Fruit fly (Drosophila melanogaster): Measurements from ENCODE around the gene CG18787.
A peak's percentile ranks its signal among the peaks of the same experiment; 100 is the strongest.

The CG18787 gene

dm6 chr2L:12027435-12027834 is 28.3 kb upstream of the CG18787 start, which contains the start of gene dmGlut:
dmGlut (plus strand) TSS chr2L:12027438.
- TF ChIP-seq esg (GFP tag; conservative IDR thresholded peaks at IDR 0.05) (no peak), Jarid2 (GFP tag; optimal IDR thresholded peaks at IDR 0.05) (peak; percentile 23), ewg (GFP tag; optimal IDR thresholded peaks at IDR 0.05) (no peak), Elba2 (GFP tag; optimal IDR thresholded peaks at IDR 0.05) (no peak), dmrt11E (tag; optimal IDR thresholded peaks at IDR 0.05) (no peak), CG15601 (tag; optimal IDR thresholded peaks at IDR 0.05) (no peak), CG17612 (GFP tag; IDR thresholded peaks at IDR 0.05) (no peak), CG16779 (GFP tag; IDR thresholded peaks at IDR 0.05) (no peak), CG4404 (GFP tag; IDR thresholded peaks at IDR 0.05) (no peak), luna (GFP tag; optimal IDR thresholded peaks at IDR 0.05) (no peak), CG2678 (tag; optimal IDR thresholded peaks at IDR 0.05) (no peak), Stat92E (GFP tag; optimal IDR thresholded peaks at IDR 0.05) (no peak), Myb (GFP tag; optimal IDR thresholded peaks at IDR 0.05) (no peak), B-H2 (GFP tag; optimal IDR thresholded peaks at IDR 0.05) (no peak), MESR4 (GFP tag; optimal IDR thresholded peaks at IDR 0.05) (no peak), zen2 (GFP tag; IDR thresholded peaks at IDR 0.05; ENCODE audit: partially characterized antibody) (no peak), Pdp1 (GFP tag; optimal IDR thresholded peaks at IDR 0.05) (no peak), da (GFP tag; optimal IDR thresholded peaks at IDR 0.05) (no peak), ara (GFP tag; IDR thresholded peaks at IDR 0.05) (0 out of 2 replicates have a peak, but pooled peaks have one; percentile 5), Ets65A (GFP tag) (peak; percentile 64), CG7745 (tag; optimal IDR thresholded peaks at IDR 0.05) (no peak), caup (GFP tag; optimal IDR thresholded peaks at IDR 0.05; ENCODE audit: severe bottlenecking) (no peak), CG11247 (GFP tag; IDR thresholded peaks at IDR 0.05) (no peak), HLH54F (GFP tag; optimal IDR thresholded peaks at IDR 0.05) (no peak), CG10543 (GFP tag; optimal IDR thresholded peaks at IDR 0.05) (no peak), z (GFP tag; IDR thresholded peaks at IDR 0.05) (no peak), tin (GFP tag; optimal IDR thresholded peaks at IDR 0.05) (no peak), Optix (GFP tag; IDR thresholded peaks at IDR 0.05) (0 out of 3 replicates have a peak, but pooled peaks have one; percentile 19), pzg (GFP tag; optimal IDR thresholded peaks at IDR 0.05) (no peak), CG7556 (GFP tag; optimal IDR thresholded peaks at IDR 0.05) (no peak), Med (GFP tag) (peak; percentile 42), scrt (GFP tag; optimal IDR thresholded peaks at IDR 0.05) (no peak), tll (GFP tag; optimal IDR thresholded peaks at IDR 0.05) (no peak), CG9817 (tag; optimal IDR thresholded peaks at IDR 0.05) (no peak), odd (GFP tag; optimal IDR thresholded peaks at IDR 0.05) (no peak), CG10267 (tag; optimal IDR thresholded peaks at IDR 0.05) (no peak), Mes4 (GFP tag; optimal IDR thresholded peaks at IDR 0.05) (no peak), Opbp (GFP tag; IDR thresholded peaks at IDR 0.05; ENCODE audit: partially characterized antibody) (no peak), cg (GFP tag; optimal IDR thresholded peaks at IDR 0.05) (no peak), CG3995 (GFP tag; optimal IDR thresholded peaks at IDR 0.05) (no peak), CG10462 (GFP tag; optimal IDR thresholded peaks at IDR 0.05) (no peak), gro (GFP tag; optimal IDR thresholded peaks at IDR 0.05) (no peak)

Measured in whole organism, embryonic.